Worm (Caenorhabditis elegans) whole organism, L3 larva: ENCODE results near the gene C36C9.5.

Source experiments
- R02D3.7 ChIP-seq: fragments of 150-350 bp; optimal IDR thresholded peaks from 2 replicates; lab custom pipeline; 2014; ENCODE audit warnings: missing biosample characterization, missing genetic modification characterization
- ama-1 ChIP-seq: fragments of 150-350 bp; optimal IDR thresholded peaks from 2 replicates; lab custom pipeline; 2018
- ceh-16 ChIP-seq: sonication (generic microtip); optimal IDR thresholded peaks from 2 replicates; lab custom pipeline; 2017; ENCODE audit warnings: missing biosample characterization, missing genetic modification characterization
- ceh-28 ChIP-seq: fragments of 150-350 bp; optimal IDR thresholded peaks from 2 replicates; lab custom pipeline; 2014; ENCODE audit warnings: missing biosample characterization, missing genetic modification reagents, missing genetic modification characterization
- ceh-9 ChIP-seq: sonication (generic microtip); optimal IDR thresholded peaks from 2 replicates; lab custom pipeline; 2018; ENCODE audit warnings: missing biosample characterization, missing genetic modification characterization
- daf-12 ChIP-seq: fragments of 150-350 bp; optimal IDR thresholded peaks from 2 replicates; lab custom pipeline; 2014; ENCODE audit warnings: missing biosample characterization, missing genetic modification reagents, missing genetic modification characterization
- egl-27 ChIP-seq: sonication (generic microtip); optimal IDR thresholded peaks from 4 replicates; lab custom pipeline; 2017; ENCODE audit warnings: missing biosample characterization, missing genetic modification reagents, missing genetic modification characterization
- elt-2 ChIP-seq: sonication (generic microtip); optimal IDR thresholded peaks from 2 replicates; lab custom pipeline; 2016; ENCODE audit warnings: missing genetic modification reagents, mild to moderate bottlenecking, missing genetic modification characterization, missing compliant biosample characterization
- elt-3 ChIP-seq, 3 experiments: fragments of 150-350 bp in 1 of 3; sonication (generic microtip) in 2 of 3; optimal IDR thresholded peaks; 2 replicates in 2 of 3; 4 replicates in 1 of 3; lab custom pipeline; 2014 to 2017; ENCODE audit warnings: missing biosample characterization in 3 of 3, missing genetic modification characterization in 3 of 3
- fkh-10 ChIP-seq: sonication (generic microtip); optimal IDR thresholded peaks from 2 replicates; lab custom pipeline; 2017; ENCODE audit warnings: missing biosample characterization, missing genetic modification reagents, missing genetic modification characterization
- fos-1 ChIP-seq: fragments of 150-350 bp; optimal IDR thresholded peaks from 2 replicates; lab custom pipeline; 2014; ENCODE audit warnings: missing biosample characterization, missing genetic modification characterization
- jun-1 ChIP-seq: fragments of 150-350 bp; optimal IDR thresholded peaks from 2 replicates; lab custom pipeline; 2014; ENCODE audit warnings: missing biosample characterization, missing genetic modification reagents, missing genetic modification characterization
- lin-15B ChIP-seq: fragments of 150-350 bp; optimal IDR thresholded peaks from 2 replicates; lab custom pipeline; 2014; ENCODE audit warnings: missing biosample characterization, missing genetic modification characterization
- lin-39 ChIP-seq: fragments of 150-350 bp; optimal IDR thresholded peaks from 2 replicates; lab custom pipeline; 2018; ENCODE audit warnings: missing biosample characterization, missing genetic modification reagents, missing genetic modification characterization
- lsy-12 ChIP-seq: sonication (generic microtip); optimal IDR thresholded peaks from 2 replicates; lab custom pipeline; 2016; ENCODE audit warnings: mild to moderate bottlenecking, missing genetic modification characterization, missing compliant biosample characterization
- mml-1 ChIP-seq: fragments of 150-350 bp; sonication (generic microtip); optimal IDR thresholded peaks from 3 replicates; lab custom pipeline; 2014; ENCODE audit warnings: missing biosample characterization, missing genetic modification characterization
- nfya-1 ChIP-seq: sonication (generic microtip); optimal IDR thresholded peaks from 2 replicates; lab custom pipeline; 2017; ENCODE audit warnings: missing genetic modification characterization, mild to moderate bottlenecking, missing compliant biosample characterization, antibody characterized with exemption, moderate library complexity; ENCODE audit not compliant: insufficient read depth
- nhr-11 ChIP-seq: fragments of 150-350 bp; optimal IDR thresholded peaks from 2 replicates; lab custom pipeline; 2014; ENCODE audit warnings: missing biosample characterization, missing genetic modification characterization
- nhr-12 ChIP-seq: fragments of 150-350 bp; optimal IDR thresholded peaks from 2 replicates; lab custom pipeline; 2014; ENCODE audit warnings: missing biosample characterization, missing genetic modification characterization
- nhr-23 ChIP-seq: fragments of 150-350 bp; optimal IDR thresholded peaks from 2 replicates; lab custom pipeline; 2014; ENCODE audit warnings: missing biosample characterization, missing genetic modification reagents, missing genetic modification characterization
- nhr-237 ChIP-seq: fragments of 150-350 bp; optimal IDR thresholded peaks from 2 replicates; lab custom pipeline; 2014; ENCODE audit warnings: missing biosample characterization, missing genetic modification characterization
- nhr-43 ChIP-seq: sonication (generic microtip); optimal IDR thresholded peaks from 2 replicates; lab custom pipeline; 2016; ENCODE audit warnings: mild to moderate bottlenecking, missing genetic modification characterization, missing compliant biosample characterization; ENCODE audit not compliant: poor library complexity, severe bottlenecking
- pha-4 ChIP-seq: fragments of 150-350 bp; optimal IDR thresholded peaks from 2 replicates; lab custom pipeline; 2014; ENCODE audit warnings: missing biosample characterization, missing genetic modification reagents, missing genetic modification characterization
- sea-2 ChIP-seq: fragments of 150-350 bp; sonication (generic microtip); optimal IDR thresholded peaks from 4 replicates; lab custom pipeline; 2014; ENCODE audit warnings: missing biosample characterization, missing genetic modification reagents, missing genetic modification characterization
- skn-1 ChIP-seq: fragments of 150-350 bp; optimal IDR thresholded peaks from 2 replicates; lab custom pipeline; 2014; ENCODE audit warnings: missing biosample characterization, missing genetic modification characterization
- snpc-4 ChIP-seq: fragments of 150-350 bp; optimal IDR thresholded peaks from 2 replicates; lab custom pipeline; 2014; ENCODE audit warnings: missing biosample characterization, missing genetic modification characterization
- tbx-2 ChIP-seq: sonication (generic microtip); optimal IDR thresholded peaks from 2 replicates; lab custom pipeline; 2016; ENCODE audit warnings: mild to moderate bottlenecking, missing genetic modification characterization, missing compliant biosample characterization
- unc-39 ChIP-seq: sonication (generic microtip); optimal IDR thresholded peaks from 4 replicates; lab custom pipeline; 2017; ENCODE audit warnings: missing biosample characterization, missing genetic modification characterization
- unc-62 ChIP-seq: fragments of 150-350 bp; sonication (generic microtip); optimal IDR thresholded peaks from 4 replicates; lab custom pipeline; 2014; ENCODE audit warnings: missing biosample characterization, missing genetic modification reagents, missing genetic modification characterization
- zag-1 ChIP-seq: fragments of 150-350 bp; optimal IDR thresholded peaks from 2 replicates; lab custom pipeline; 2014; ENCODE audit warnings: missing biosample characterization, missing genetic modification characterization

The C36C9.5 gene

ce11 chrX:1664925-1665324 lies 38.8 kb downstream of the C36C9.5 start, which contains the start of gene R09H3.2:
TSS of gene R09H3.2 (minus strand) at chrX:1665025.
- no peak for TF ChIP-seq unc-62 (GFP tag; lab: Kevin White, UChicago)
- no peak for TF ChIP-seq lsy-12 (tag; lab: Kevin White, UChicago)
- TF ChIP-seq lin-39 (tag; lab: Kevin White, UChicago), result no peak
- no peak for TF ChIP-seq ama-1 (lab: Kevin White, UChicago)

ce11 chrX:1655207-1655606 lies 48.5 kb downstream of the C36C9.5 start, which contains the start of gene tbx-32:
TSS of gene tbx-32 (plus strand) at chrX:1655507.
- TF ChIP-seq ceh-28 (tag; lab: Kevin White, UChicago) (no peak), fkh-10 (GFP tag; lab: Kevin White, UChicago) (no peak), elt-2 (tag; lab: Kevin White, UChicago) (no peak), snpc-4 (tag; lab: Kevin White, UChicago) (no peak), nhr-237 (tag; lab: Kevin White, UChicago) (no peak), daf-12 (tag; lab: Kevin White, UChicago) (no peak), nhr-12 (tag; lab: Kevin White, UChicago) (no peak), fos-1 (tag; lab: Kevin White, UChicago) (no peak), nhr-11 (no peak), R02D3.7 (tag; lab: Kevin White, UChicago) (no peak), nfya-1 (tag; lab: Kevin White, UChicago) (no peak), ceh-16 (no peak), lin-39 (tag; lab: Kevin White, UChicago) (no peak), pha-4 (tag; lab: Kevin White, UChicago) (no peak), elt-3 (tag; optimal IDR thresholded peaks at IDR 0.05; lab: Kevin White, UChicago) (no peak), egl-27 (tag; lab: Kevin White, UChicago) (no peak), nhr-43 (tag; lab: Kevin White, UChicago) (no peak)

ce11 chrX:1654146-1654545 lies 49.6 kb downstream of the C36C9.5 start, which contains the start of gene ZK380.6:
TSS of gene ZK380.6 (plus strand) at chrX:1654446.
- TF ChIP-seq ceh-9 (tag; lab: Kevin White, UChicago), result no peak
- TF ChIP-seq snpc-4 (tag; lab: Kevin White, UChicago), result no peak
- no peak for TF ChIP-seq sea-2
- TF ChIP-seq skn-1, result no peak
- no peak for TF ChIP-seq mml-1
- no peak for TF ChIP-seq unc-39
- no peak for TF ChIP-seq ceh-28 (tag; lab: Kevin White, UChicago)
- TF ChIP-seq jun-1 (tag; lab: Kevin White, UChicago), result no peak

ce11 chrX:1651668-1652067 lies 52.1 kb downstream of the C36C9.5 start, which contains the start of gene ZK380.4:
TSS of gene ZK380.4 (minus strand) at chrX:1651994.
- no peak for TF ChIP-seq fos-1 (tag; lab: Kevin White, UChicago)
- TF ChIP-seq lin-15B, result no peak
- no peak for TF ChIP-seq zag-1 (tag; lab: Kevin White, UChicago)
- TF ChIP-seq elt-3 (tag; optimal IDR thresholded peaks at IDR 0.05; lab: Kevin White, UChicago), result no peak
- no peak for TF ChIP-seq tbx-2 (tag; lab: Kevin White, UChicago)
- no peak for TF ChIP-seq lsy-12 (tag; lab: Kevin White, UChicago)
- TF ChIP-seq nhr-23, result no peak
- TF ChIP-seq pha-4 (tag; lab: Kevin White, UChicago), result no peak
